Worm (Caenorhabditis elegans): ENCODE results near the gene Y53F4B.39.
"Not testable (repeated sequence)": the region's sequence is repeated elsewhere in the genome, so short reads cannot be mapped to it uniquely, and the experiment has no call there.

Y53F4B.39 gene

DNA sequence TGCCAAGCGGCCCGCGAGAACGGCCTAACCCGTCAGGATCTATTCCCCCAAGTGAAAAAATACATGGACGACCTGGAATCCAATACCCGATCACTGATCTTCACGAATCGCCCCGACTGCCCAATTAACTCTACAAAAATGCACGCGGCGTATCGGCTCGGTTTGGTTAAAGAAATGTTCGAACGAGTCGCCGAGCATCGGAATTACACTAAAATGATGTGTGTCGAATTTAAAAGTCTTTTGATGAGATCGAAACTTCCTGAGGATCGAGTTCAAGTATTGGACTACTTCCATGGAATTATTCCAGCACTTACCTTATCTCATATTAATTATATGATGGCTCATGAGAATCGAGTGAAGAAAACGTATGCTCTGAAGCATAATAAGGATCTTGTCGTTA lies 2.8 kb upstream of the Y53F4B.39 start:
- TF ChIP-seq flt-1 (GFP tag; IDR thresholded peaks at IDR 0.05) (no peak), ztf-29 (GFP tag; IDR thresholded peaks at IDR 0.05) (no peak), ref-1 (GFP tag; conservative IDR thresholded peaks at IDR 0.05) (no peak), cog-1 (tag; optimal IDR thresholded peaks at IDR 0.05) (no peak), klf-2 (GFP tag; conservative IDR thresholded peaks at IDR 0.05) (no peak), ztf-23 (GFP tag; IDR thresholded peaks at IDR 0.05) (no peak), med-1 (GFP tag; optimal IDR thresholded peaks at IDR 0.05; ENCODE audit: insufficient read depth) (no peak), T22C8.4 (GFP tag; IDR thresholded peaks at IDR 0.05) (no peak), tab-1 (GFP tag; IDR thresholded peaks at IDR 0.05) (no peak)

DNA sequence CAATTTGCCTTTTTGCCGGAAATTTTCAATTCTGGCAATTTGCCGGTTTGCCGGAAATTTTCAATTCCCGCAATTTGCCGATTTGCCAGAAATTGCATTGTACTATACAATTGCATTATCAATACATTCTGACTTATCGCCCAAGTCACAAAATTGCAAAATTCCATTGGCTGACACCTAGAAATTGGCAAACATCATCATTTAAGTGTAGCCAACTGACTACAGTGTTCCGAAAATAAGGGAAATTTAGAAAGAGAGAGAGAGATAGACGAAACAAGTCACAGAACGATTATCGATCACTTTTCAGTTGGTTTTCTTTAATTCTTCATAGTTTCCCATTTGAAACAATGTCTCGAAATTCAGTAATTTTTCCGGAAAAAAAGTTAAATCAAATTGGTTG lies 1.4 kb downstream of the Y53F4B.39 start:
- TF ChIP-seq med-1 (GFP tag; optimal IDR thresholded peaks at IDR 0.05; ENCODE audit: insufficient read depth) (no peak), T22C8.4 (GFP tag; IDR thresholded peaks at IDR 0.05) (no peak), ref-1 (GFP tag; conservative IDR thresholded peaks at IDR 0.05) (no peak), flt-1 (GFP tag; IDR thresholded peaks at IDR 0.05) (no peak), ztf-23 (GFP tag; IDR thresholded peaks at IDR 0.05) (no peak), tab-1 (GFP tag; IDR thresholded peaks at IDR 0.05) (no peak), ztf-29 (GFP tag; IDR thresholded peaks at IDR 0.05) (no peak)

DNA sequence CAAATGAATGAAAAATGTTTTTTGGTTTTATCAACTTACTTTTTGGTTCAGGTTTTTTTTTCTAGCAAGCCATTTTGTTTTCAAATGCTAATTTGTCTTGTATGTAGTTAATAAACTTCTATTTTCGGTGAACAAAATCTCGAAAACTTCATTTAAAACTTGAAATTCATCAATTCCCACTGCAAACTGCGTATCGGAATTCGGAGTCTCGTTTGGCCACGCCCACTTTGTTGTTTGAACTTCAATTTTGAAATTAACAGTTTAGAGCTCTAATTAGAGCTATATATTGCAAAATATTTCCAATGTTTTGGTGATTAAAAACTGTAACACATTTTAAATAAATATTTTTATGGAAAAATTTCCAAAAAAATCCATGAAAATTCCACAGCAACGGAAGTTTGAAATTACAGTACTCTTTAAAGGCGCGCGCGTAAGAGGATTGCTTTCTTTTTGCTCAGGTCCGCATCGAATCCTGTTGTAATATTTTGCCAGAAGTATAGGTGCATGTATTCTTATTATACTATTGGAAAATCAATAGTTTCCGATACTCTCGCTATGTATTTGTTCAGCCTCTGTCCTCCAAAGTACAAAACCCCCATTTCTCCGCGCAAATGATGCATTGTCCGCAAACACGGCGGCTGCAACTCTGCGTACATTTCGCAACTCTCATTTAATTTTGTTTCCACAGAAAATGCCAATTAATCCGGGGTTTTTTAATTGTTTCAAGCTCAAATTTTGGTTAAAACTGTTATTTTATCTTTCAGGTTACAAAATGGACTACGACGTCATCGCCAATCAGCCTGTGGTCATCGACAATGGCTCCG lies 9.8 kb downstream of the Y53F4B.39 start, which contains the start of gene arp-1:
Gene arp-1, plus strand, starts transcription at position 765 of the 824 bp plus-strand sequence.
- TF ChIP-seq cog-1 (tag; optimal IDR thresholded peaks at IDR 0.05) = peak; percentile 1
- TF ChIP-seq T22C8.4 (GFP tag; IDR thresholded peaks at IDR 0.05) = peak; percentile 33; the same call in 1 of the 2 replicates
- no peak for TF ChIP-seq ref-1 (GFP tag; conservative IDR thresholded peaks at IDR 0.05)

DNA sequence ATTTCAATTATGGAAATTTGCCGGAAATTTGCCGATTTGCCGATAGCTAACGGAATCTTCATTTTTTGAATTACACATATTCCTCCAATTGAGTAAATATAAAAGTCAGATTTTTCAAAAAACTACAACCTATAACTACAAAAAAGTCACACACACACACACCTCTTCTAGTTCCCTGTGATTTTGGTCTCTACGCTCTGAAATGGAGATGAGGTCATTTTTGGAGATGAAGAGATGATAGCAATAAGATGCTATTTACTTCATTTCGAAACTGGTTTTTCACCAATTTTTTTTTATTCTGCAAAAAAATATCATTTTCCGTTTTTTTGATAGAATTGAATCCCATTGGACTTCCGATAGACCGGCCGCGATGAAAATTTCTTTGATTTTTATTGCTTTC lies 14.2 kb downstream of the Y53F4B.39 start, which contains the start of gene Y53F4B.23:
Gene Y53F4B.23, plus strand, starts transcription at position 312 of the 400 bp plus-strand sequence.
- no peak for TF ChIP-seq med-1 (GFP tag; optimal IDR thresholded peaks at IDR 0.05; ENCODE audit: insufficient read depth)
- no peak for TF ChIP-seq klf-2 (GFP tag; conservative IDR thresholded peaks at IDR 0.05)
- no peak for TF ChIP-seq tab-1 (GFP tag; IDR thresholded peaks at IDR 0.05)
- TF ChIP-seq T22C8.4 (GFP tag; IDR thresholded peaks at IDR 0.05) = no peak
- TF ChIP-seq ref-1 (GFP tag; conservative IDR thresholded peaks at IDR 0.05) = no peak

- TF ChIP-seq tab-1 (GFP tag; IDR thresholded peaks at IDR 0.05) (no peak), ref-1 (GFP tag; conservative IDR thresholded peaks at IDR 0.05) (no peak), ztf-23 (GFP tag; IDR thresholded peaks at IDR 0.05) (no peak), med-1 (GFP tag; optimal IDR thresholded peaks at IDR 0.05; ENCODE audit: insufficient read depth) (no peak), flt-1 (GFP tag; IDR thresholded peaks at IDR 0.05) (no peak), cog-1 (tag; optimal IDR thresholded peaks at IDR 0.05) (no peak), T22C8.4 (GFP tag; IDR thresholded peaks at IDR 0.05) (no peak), ztf-29 (GFP tag; IDR thresholded peaks at IDR 0.05) (no peak), klf-2 (GFP tag; conservative IDR thresholded peaks at IDR 0.05) (no peak)
These were observed 20.6 kb downstream of the Y53F4B.39 start, which contains the start of gene Y53F4B.62 for ce11 chrII:15130512-15130911. TSS of gene Y53F4B.62 (minus strand) at chrII:15130612.

DNA sequence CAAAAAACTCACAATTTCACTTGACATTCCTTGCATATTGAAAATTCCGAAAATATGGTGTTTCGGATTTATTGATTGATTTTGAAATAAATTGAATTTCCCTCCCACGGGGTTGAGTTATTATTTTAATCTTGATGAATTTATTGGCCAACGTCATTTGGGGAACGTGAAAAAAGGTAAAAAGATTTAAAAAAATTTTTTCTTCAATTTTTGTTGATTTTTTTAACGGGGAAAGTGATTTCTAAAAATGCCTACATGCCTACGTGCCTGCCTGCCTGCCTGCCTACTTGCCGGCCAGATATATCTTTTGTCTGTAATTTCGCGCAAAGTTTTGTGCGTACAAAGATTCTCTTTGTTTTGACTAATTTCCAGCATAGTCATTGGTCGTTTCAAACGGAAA lies 24.4 kb downstream of the Y53F4B.39 start, which contains the start of gene Y53F4B.24:
Gene Y53F4B.24, minus strand, starts transcription at position 101 of the 400 bp plus-strand sequence.
- no peak for TF ChIP-seq ztf-29 (GFP tag; IDR thresholded peaks at IDR 0.05)
- TF ChIP-seq tab-1 (GFP tag; IDR thresholded peaks at IDR 0.05) = no peak
- TF ChIP-seq ref-1 (GFP tag; conservative IDR thresholded peaks at IDR 0.05) = no peak
- TF ChIP-seq T22C8.4 (GFP tag; IDR thresholded peaks at IDR 0.05) = no peak

- no peak for TF ChIP-seq flt-1 (GFP tag; IDR thresholded peaks at IDR 0.05)
- no peak for TF ChIP-seq ztf-29 (GFP tag; IDR thresholded peaks at IDR 0.05)
- TF ChIP-seq ref-1 (GFP tag; conservative IDR thresholded peaks at IDR 0.05) = no peak
- no peak for TF ChIP-seq tab-1 (GFP tag; IDR thresholded peaks at IDR 0.05)
- no peak for TF ChIP-seq ztf-23 (GFP tag; IDR thresholded peaks at IDR 0.05)
- no peak for TF ChIP-seq klf-2 (GFP tag; conservative IDR thresholded peaks at IDR 0.05)
- TF ChIP-seq cog-1 (tag; optimal IDR thresholded peaks at IDR 0.05) = no peak
- TF ChIP-seq T22C8.4 (GFP tag; IDR thresholded peaks at IDR 0.05) = no peak
These were observed 25.9 kb downstream of the Y53F4B.39 start, which contains the start of gene Y53F4B.25 for ce11 chrII:15135886-15136285. TSS of gene Y53F4B.25 (plus strand) at chrII:15136186.

- TF ChIP-seq klf-2 (GFP tag; conservative IDR thresholded peaks at IDR 0.05); cog-1 (tag; optimal IDR thresholded peaks at IDR 0.05); ref-1 (GFP tag; conservative IDR thresholded peaks at IDR 0.05): not testable (repeated sequence)
These were observed 30.9 kb downstream of the Y53F4B.39 start, which contains the start of gene Y53F4B.26 for ce11 chrII:15140881-15141280. TSS of gene Y53F4B.26 (minus strand) at chrII:15140981.

DNA sequence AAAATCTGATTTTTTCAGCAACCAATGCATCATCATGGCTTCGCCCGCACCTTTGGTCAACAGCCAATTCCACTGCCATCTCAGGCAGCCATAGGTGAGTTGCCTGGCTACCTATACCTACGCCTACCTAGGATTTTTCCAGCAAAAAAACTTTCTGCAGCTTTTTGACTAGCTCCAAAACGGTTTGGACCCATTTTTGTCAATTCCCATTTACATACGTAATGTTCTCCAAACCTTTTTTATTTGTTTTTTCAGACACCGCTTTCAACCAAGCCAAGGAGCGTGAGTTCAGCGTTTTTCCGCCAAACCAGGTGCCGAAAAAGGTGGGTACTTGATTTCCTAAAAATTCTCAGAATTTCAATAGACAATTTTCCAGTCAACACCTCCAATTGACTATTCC lies 33.8 kb downstream of the Y53F4B.39 start:
- TF ChIP-seq med-1 (GFP tag; optimal IDR thresholded peaks at IDR 0.05; ENCODE audit: insufficient read depth) = no peak
- no peak for TF ChIP-seq ref-1 (GFP tag; conservative IDR thresholded peaks at IDR 0.05)
- no peak for TF ChIP-seq cog-1 (tag; optimal IDR thresholded peaks at IDR 0.05)
- no peak for TF ChIP-seq klf-2 (GFP tag; conservative IDR thresholded peaks at IDR 0.05)
- no peak for TF ChIP-seq ztf-23 (GFP tag; IDR thresholded peaks at IDR 0.05)
- no peak for TF ChIP-seq flt-1 (GFP tag; IDR thresholded peaks at IDR 0.05)
- TF ChIP-seq ztf-29 (GFP tag; IDR thresholded peaks at IDR 0.05) = no peak
- no peak for TF ChIP-seq tab-1 (GFP tag; IDR thresholded peaks at IDR 0.05)
- no peak for TF ChIP-seq T22C8.4 (GFP tag; IDR thresholded peaks at IDR 0.05)

ce11 chrII:15145594-15145993 lies 35.6 kb downstream of the Y53F4B.39 start, which contains the start of gene Y53F4B.27:
TSS of gene Y53F4B.27 (plus strand) at chrII:15145894.
- no peak for TF ChIP-seq ref-1 (GFP tag; conservative IDR thresholded peaks at IDR 0.05)
- TF ChIP-seq ztf-29 (GFP tag; IDR thresholded peaks at IDR 0.05) = no peak
- TF ChIP-seq ztf-23 (GFP tag; IDR thresholded peaks at IDR 0.05) = no peak
- TF ChIP-seq klf-2 (GFP tag; conservative IDR thresholded peaks at IDR 0.05) = no peak
- no peak for TF ChIP-seq cog-1 (tag; optimal IDR thresholded peaks at IDR 0.05)
- no peak for TF ChIP-seq flt-1 (GFP tag; IDR thresholded peaks at IDR 0.05)
- TF ChIP-seq tab-1 (GFP tag; IDR thresholded peaks at IDR 0.05) = no peak
- TF ChIP-seq T22C8.4 (GFP tag; IDR thresholded peaks at IDR 0.05) = no peak
- no peak for TF ChIP-seq med-1 (GFP tag; optimal IDR thresholded peaks at IDR 0.05; ENCODE audit: insufficient read depth)
